Fruit fly (Drosophila melanogaster) whole organism, embryonic: ENCODE measurements around the gene Tengl3.

Source experiments
- CG10462 ChIP-seq: fragments of 200-800 bp; sonication (Bioruptor generic); optimal IDR thresholded peaks from 2 replicates; lab custom pipeline; 2016; ENCODE audit warnings: missing biosample characterization, missing genetic modification characterization
- CG15073 ChIP-seq: fragments of 200-800 bp; sonication (Bioruptor generic); optimal IDR thresholded peaks from 2 replicates; lab custom pipeline; 2016; ENCODE audit warnings: missing biosample characterization, missing genetic modification characterization
- CG15479 ChIP-seq: fragments of 200-800 bp; sonication (Bioruptor generic); optimal IDR thresholded peaks from 3 replicates; lab custom pipeline; 2019; ENCODE audit warnings: missing biosample characterization, mild to moderate bottlenecking, missing genetic modification characterization, moderate library complexity
- CG1602 ChIP-seq: fragments of 200-800 bp; sonication (Bioruptor generic); optimal IDR thresholded peaks from 3 replicates; lab custom pipeline; 2016; ENCODE audit warnings: missing biosample characterization, missing genetic modification characterization
- CG18476 ChIP-seq: fragments of 200-800 bp; sonication (Bioruptor generic); optimal IDR thresholded peaks from 2 replicates; lab custom pipeline; 2016; ENCODE audit warnings: missing biosample characterization, mild to moderate bottlenecking, missing genetic modification characterization
- CG18619 ChIP-seq: fragments of 200-800 bp; sonication (Bioruptor generic); optimal IDR thresholded peaks from 3 replicates; lab custom pipeline; 2017; ENCODE audit warnings: missing biosample characterization, mild to moderate bottlenecking, missing genetic modification characterization
- CG2129 ChIP-seq: fragments of 200-800 bp; sonication (Bioruptor generic); IDR thresholded peaks from 2 replicates; pipeline ENCODE4 v1.3.6; 2022; ENCODE audit warnings: missing biosample characterization, missing genetic modification characterization; ENCODE audit not compliant: partially characterized antibody
- CG30403 ChIP-seq: fragments of 200-800 bp; sonication (Bioruptor generic); optimal IDR thresholded peaks from 3 replicates; lab custom pipeline; 2016; ENCODE audit warnings: missing biosample characterization, missing genetic modification characterization
- CG3065 ChIP-seq: fragments of 200-800 bp; sonication (Bioruptor generic); optimal IDR thresholded peaks from 2 replicates; lab custom pipeline; 2016; ENCODE audit warnings: missing biosample characterization, missing genetic modification characterization
- CG32767 ChIP-seq: fragments of 200-800 bp; sonication (Bioruptor generic); IDR thresholded peaks from 2 replicates; pipeline ENCODE4 v1.3.6; 2022; ENCODE audit warnings: missing biosample characterization, missing genetic modification characterization
- CG3281 ChIP-seq: fragments of 200-800 bp; sonication (Bioruptor generic); optimal IDR thresholded peaks from 3 replicates; lab custom pipeline; 2017; ENCODE audit warnings: missing biosample characterization, mild to moderate bottlenecking, missing genetic modification characterization
- CG34376 ChIP-seq: fragments of 200-800 bp; sonication (Bioruptor generic); optimal IDR thresholded peaks from 2 replicates; lab custom pipeline; 2018; ENCODE audit warnings: missing biosample characterization, mild to moderate bottlenecking, missing genetic modification characterization
- CG34422 ChIP-seq: fragments of 200-800 bp; sonication (Bioruptor generic); IDR thresholded peaks from 3 replicates; pipeline ENCODE4 v1.3.6; 2022; ENCODE audit warnings: missing biosample characterization, missing genetic modification characterization
- CG4328 ChIP-seq: fragments of 200-800 bp; sonication (Bioruptor generic); optimal IDR thresholded peaks from 3 replicates; lab custom pipeline; 2017; ENCODE audit warnings: missing biosample characterization, missing genetic modification reagents, missing genetic modification characterization
- CG6854 ChIP-seq: fragments of 200-800 bp; sonication (Bioruptor generic); optimal IDR thresholded peaks from 3 replicates; lab custom pipeline; 2017; ENCODE audit warnings: missing biosample characterization, mild to moderate bottlenecking, missing genetic modification characterization
- CG7556 ChIP-seq: fragments of 200-800 bp; sonication (Bioruptor generic); optimal IDR thresholded peaks from 2 replicates; lab custom pipeline; 2017; ENCODE audit warnings: missing biosample characterization, mild to moderate bottlenecking, missing genetic modification characterization
- CG9437 ChIP-seq: fragments of 200-800 bp; sonication (Bioruptor generic); optimal IDR thresholded peaks from 2 replicates; lab custom pipeline; 2018; ENCODE audit warnings: missing biosample characterization, mild to moderate bottlenecking, missing genetic modification characterization
- Dek ChIP-seq: fragments of 200-800 bp; sonication (Bioruptor generic); optimal IDR thresholded peaks from 3 replicates; lab custom pipeline; 2019; ENCODE audit warnings: missing biosample characterization, mild to moderate bottlenecking, missing genetic modification characterization, moderate library complexity
- Dll ChIP-seq: fragments of 200-800 bp; sonication (Bioruptor generic); IDR thresholded peaks from 4 replicates; pipeline ENCODE4 v1.3.6; 2022; ENCODE audit warnings: missing biosample characterization, missing genetic modification characterization; ENCODE audit not compliant: partially characterized antibody
- Drgx ChIP-seq: fragments of 200-800 bp; sonication (Bioruptor generic); IDR thresholded peaks from 2 replicates; pipeline ENCODE4 v1.3.6; 2022; ENCODE audit warnings: missing biosample characterization, missing genetic modification characterization
- Hey ChIP-seq: fragments of 200-800 bp; sonication (Bioruptor generic); optimal IDR thresholded peaks from 3 replicates; lab custom pipeline; 2018; ENCODE audit warnings: missing biosample characterization, mild to moderate bottlenecking, missing genetic modification characterization
- Kr ChIP-seq: fragments of 200-800 bp; sonication (Bioruptor generic); optimal IDR thresholded peaks from 2 replicates; lab custom pipeline; 2017; ENCODE audit warnings: missing biosample characterization, mild to moderate bottlenecking, missing genetic modification characterization
- Lim3 ChIP-seq: fragments of 200-800 bp; sonication (Bioruptor generic); IDR thresholded peaks from 2 replicates; pipeline ENCODE4 v1.3.6; 2022; ENCODE audit warnings: missing biosample characterization, missing genetic modification characterization
- Ptx1 ChIP-seq: fragments of 200-800 bp; sonication (Bioruptor generic); IDR thresholded peaks from 2 replicates; pipeline ENCODE4 v1.3.6; 2022; ENCODE audit warnings: missing biosample characterization, missing genetic modification characterization
- Sox100B ChIP-seq: fragments of 200-800 bp; sonication (Bioruptor generic); optimal IDR thresholded peaks from 3 replicates; lab custom pipeline; 2018; ENCODE audit warnings: missing biosample characterization, mild to moderate bottlenecking, missing genetic modification characterization
- TFAM ChIP-seq: fragments of 200-800 bp; sonication (Bioruptor generic); optimal IDR thresholded peaks from 2 replicates; lab custom pipeline; 2017; ENCODE audit warnings: missing biosample characterization, missing genetic modification characterization, inconsistent platforms
- ato ChIP-seq: fragments of 200-800 bp; sonication (Bioruptor generic); IDR thresholded peaks from 2 replicates; pipeline ENCODE4 v1.3.6; 2022; ENCODE audit warnings: missing biosample characterization, missing genetic modification characterization; ENCODE audit not compliant: partially characterized antibody
- cg ChIP-seq: fragments of 200-800 bp; sonication (Bioruptor generic); optimal IDR thresholded peaks from 3 replicates; lab custom pipeline; 2019; ENCODE audit warnings: missing biosample characterization, mild to moderate bottlenecking, missing genetic modification characterization, moderate library complexity
- corto ChIP-seq: fragments of 200-800 bp; sonication (Bioruptor generic); optimal IDR thresholded peaks from 2 replicates; lab custom pipeline; 2016; ENCODE audit warnings: missing biosample characterization, mild to moderate bottlenecking, missing genetic modification characterization, moderate library complexity
- croc ChIP-seq: fragments of 200-800 bp; sonication (Bioruptor generic); conservative IDR thresholded peaks from 3 replicates; pipeline ENCODE4 v1.3.6; 2022; ENCODE audit warnings: missing biosample characterization, missing genetic modification characterization
- crp ChIP-seq, 2 experiments: fragments of 200-800 bp; sonication (Bioruptor generic); optimal IDR thresholded peaks; 2 replicates in 1 of 2; 3 replicates in 1 of 2; lab custom pipeline; 2017; ENCODE audit warnings: missing biosample characterization in 2 of 2, missing genetic modification characterization in 2 of 2, mild to moderate bottlenecking in 1 of 2, moderate library complexity in 1 of 2
- cwo ChIP-seq: fragments of 200-800 bp; sonication (Bioruptor generic); optimal IDR thresholded peaks from 3 replicates; lab custom pipeline; 2017; ENCODE audit warnings: missing biosample characterization, missing genetic modification characterization, mild to moderate bottlenecking, moderate library complexity, missing genetic modification reagents
- eve ChIP-seq, 2 experiments: fragments of >200 bp; optimal IDR thresholded peaks; 2 replicates each; lab custom pipeline; 2017; ENCODE audit warnings: missing biosample characterization in 2 of 2, missing genetic modification characterization in 2 of 2
- fd64A ChIP-seq: fragments of 200-800 bp; sonication (Bioruptor generic); optimal IDR thresholded peaks from 3 replicates; lab custom pipeline; 2018; ENCODE audit warnings: missing biosample characterization, mild to moderate bottlenecking, missing genetic modification characterization
- insv ChIP-seq, 2 experiments: fragments of 200-800 bp; sonication (Bioruptor generic); optimal IDR thresholded peaks; 3 replicates each; lab custom pipeline; 2016 to 2018; ENCODE audit warnings: missing biosample characterization in 2 of 2, missing genetic modification characterization in 2 of 2
- ken ChIP-seq: fragments of 200-800 bp; sonication (Bioruptor generic); IDR thresholded peaks from 3 replicates; pipeline ENCODE4 v1.3.6; 2022; ENCODE audit warnings: missing biosample characterization, missing genetic modification characterization
- mam ChIP-seq: fragments of 200-800 bp; sonication (Bioruptor generic); optimal IDR thresholded peaks from 3 replicates; lab custom pipeline; 2016; ENCODE audit warnings: missing biosample characterization, missing genetic modification characterization
- nmo ChIP-seq: fragments of 200-800 bp; sonication (Bioruptor generic); optimal IDR thresholded peaks from 2 replicates; lab custom pipeline; 2018; ENCODE audit warnings: missing biosample characterization, mild to moderate bottlenecking, missing genetic modification characterization, moderate library complexity
- pb ChIP-seq: fragments of 200-800 bp; sonication (Bioruptor generic); optimal IDR thresholded peaks from 3 replicates; lab custom pipeline; 2016; ENCODE audit warnings: missing biosample characterization, missing genetic modification characterization
- pnt ChIP-seq: fragments of 200-800 bp; sonication (Bioruptor generic); optimal IDR thresholded peaks from 3 replicates; lab custom pipeline; 2016; ENCODE audit warnings: missing biosample characterization, missing genetic modification characterization
- sens ChIP-seq: fragments of 200-800 bp; sonication (Bioruptor generic); peaks from one replicate; lab custom pipeline; 2016; ENCODE audit warnings: missing biosample characterization, missing genetic modification characterization
- sr ChIP-seq: fragments of 200-800 bp; sonication (Bioruptor generic); IDR thresholded peaks from 3 replicates; pipeline ENCODE4 v1.3.6; 2022; ENCODE audit warnings: missing biosample characterization, missing genetic modification characterization
- tna ChIP-seq: fragments of 200-800 bp; sonication (Bioruptor generic); IDR thresholded peaks from 2 replicates; pipeline ENCODE4 v1.3.6; 2022; ENCODE audit warnings: missing biosample characterization, missing genetic modification characterization; ENCODE audit not compliant: partially characterized antibody
- trem ChIP-seq: fragments of 200-800 bp; optimal IDR thresholded peaks from 3 replicates; lab custom pipeline; 2019; ENCODE audit warnings: missing biosample characterization, mild to moderate bottlenecking, missing genetic modification characterization, moderate library complexity
- ttk ChIP-seq: fragments of 200-800 bp; sonication (Bioruptor generic); IDR thresholded peaks from 2 replicates; pipeline ENCODE4 v2.1.2; 2022; ENCODE audit warnings: missing biosample characterization, missing genetic modification characterization
- tx ChIP-seq: fragments of 200-800 bp; sonication (Bioruptor generic); optimal IDR thresholded peaks from 2 replicates; lab custom pipeline; 2016; ENCODE audit warnings: missing biosample characterization, missing genetic modification characterization
- vvl ChIP-seq: fragments of 200-800 bp; sonication (Bioruptor generic); IDR thresholded peaks from 2 replicates; pipeline ENCODE4 v1.3.6; 2022; ENCODE audit warnings: missing biosample characterization, missing genetic modification characterization

The Tengl3 gene

DNA sequence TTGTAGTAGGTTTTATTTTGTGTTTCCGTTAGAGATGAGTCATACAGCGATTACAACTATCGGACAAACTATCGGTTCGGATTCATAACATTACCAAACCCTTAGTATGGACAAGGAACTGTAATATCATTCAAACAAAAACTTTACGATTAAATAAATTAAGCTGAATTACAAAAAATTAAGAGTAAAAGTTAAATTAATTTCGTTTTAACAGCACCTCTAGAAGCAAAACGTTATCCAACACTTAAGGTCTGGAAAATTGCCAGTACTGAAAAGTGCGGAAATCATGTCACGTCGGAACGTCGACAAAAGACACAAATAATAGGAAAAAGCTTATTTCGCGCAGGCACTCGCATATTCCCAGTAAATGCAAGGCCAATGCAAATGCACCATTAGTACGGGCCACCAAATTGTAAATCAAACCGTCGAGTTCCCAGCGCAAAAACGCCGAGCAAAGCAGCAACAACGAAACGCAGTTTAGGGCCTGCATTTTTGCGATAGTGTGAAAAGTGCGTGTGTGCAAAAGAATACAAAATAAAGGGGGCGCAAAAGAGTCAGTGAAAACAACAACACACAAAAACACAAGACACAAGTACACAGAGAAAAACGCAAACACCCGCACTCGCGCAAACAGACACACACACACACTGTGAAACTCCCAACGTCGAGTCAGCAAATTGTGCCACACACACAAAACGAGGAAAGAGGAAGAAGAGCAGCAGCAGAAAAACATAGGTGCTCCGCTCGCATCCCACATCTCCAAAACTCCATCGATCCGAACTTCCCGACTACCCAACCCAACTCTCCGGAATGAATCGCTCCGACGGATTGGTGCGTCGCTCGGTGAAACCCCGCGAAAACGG, 11.6 kb downstream of the Tengl3 start, which contains the start of the genes CG15387 and sau (continued):
- peak; percentile 33 for TF ChIP-seq Hey
- peak; percentile 82 for TF ChIP-seq corto (GFP tag; lab: Kevin White, UChicago)
- peak; percentile 83 for TF ChIP-seq CG34422
- peak; percentile 65 for TF ChIP-seq croc (GFP tag; lab: Robert Waterston, UW)
- peak; percentile 86 for TF ChIP-seq pb (GFP tag; lab: Kevin White, UChicago)
- peak; percentile 88 for TF ChIP-seq CG4328 (GFP tag; lab: Kevin White, UChicago)
- TF ChIP-seq ato (GFP tag; lab: Robert Waterston, UW), result peak; percentile 72
- TF ChIP-seq CG3281 (GFP tag; lab: Kevin White, UChicago), result peak; percentile 87
- peak; percentile 84 for TF ChIP-seq Ptx1 (GFP tag; lab: Robert Waterston, UW)
- no peak for TF ChIP-seq sr (GFP tag; lab: Robert Waterston, UW)
- peak; percentile 79 for TF ChIP-seq pnt (GFP tag; lab: Kevin White, UChicago)
- peak; percentile 94 for TF ChIP-seq CG30403
- TF ChIP-seq insv (GFP tag; optimal IDR thresholded peaks at IDR 0.05; lab: Kevin White, UChicago), result peak in 1 of 2 experiments; percentile 63
- peak; percentile 95 for TF ChIP-seq mam
- peak; percentile 24 for TF ChIP-seq TFAM (GFP tag; lab: Kevin White, UChicago)
- TF ChIP-seq CG6854 (GFP tag; lab: Kevin White, UChicago), result peak; percentile 70
- TF ChIP-seq ttk (GFP tag; lab: Robert Waterston, UW), result peak; percentile 80
- no peak for TF ChIP-seq Lim3
- TF ChIP-seq CG10462 (GFP tag; lab: Kevin White, UChicago), result peak; percentile 73
- TF ChIP-seq ken, result peak; percentile 86
- peak; percentile 91 for TF ChIP-seq nmo (GFP tag; lab: Kevin White, UChicago)
- TF ChIP-seq CG32767, result peak; percentile 85
- TF ChIP-seq crp (GFP tag; optimal IDR thresholded peaks at IDR 0.05; lab: Kevin White, UChicago), result peak in 1 of 2 experiments; percentile 59
- peak; percentile 89 for TF ChIP-seq CG2129 (GFP tag; lab: Robert Waterston, UW)

DNA sequence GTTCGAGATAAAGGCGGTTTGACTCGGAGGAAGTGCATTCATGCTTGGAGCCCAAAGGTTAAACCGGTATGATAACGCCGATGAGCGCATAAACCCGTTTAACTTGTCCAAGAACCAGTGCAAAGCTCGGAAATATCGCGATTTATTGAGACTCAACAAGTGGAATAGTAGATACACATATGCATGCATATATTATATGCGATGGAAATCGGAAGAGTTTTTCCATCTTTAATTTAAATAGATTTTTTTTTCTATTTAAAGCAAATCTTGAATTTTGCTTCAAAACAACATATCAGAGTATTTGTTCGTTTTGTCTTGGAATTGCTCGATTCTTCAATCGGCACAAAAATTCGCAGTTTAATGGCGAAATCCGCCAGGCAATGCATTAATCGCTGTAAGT, 15.7 kb downstream of the Tengl3 start:
- TF ChIP-seq vvl, result 0 out of 2 replicates have a peak, but pooled peaks have one; percentile 6
- TF ChIP-seq sens (GFP tag; lab: Kevin White, UChicago), result peak; percentile 2
- TF ChIP-seq Drgx, result peak; percentile 50
- no peak for TF ChIP-seq ken

dm6 chr2L:2221649-2222150, 16.4 kb downstream of the Tengl3 start:
- TF ChIP-seq CG18619 (GFP tag; lab: Kevin White, UChicago) (peak; percentile 95), Kr (GFP tag; lab: Kevin White, UChicago) (peak; percentile 77), CG7556 (GFP tag; lab: Kevin White, UChicago) (peak; percentile 97), tx (peak; percentile 94), cwo (peak; percentile 91), fd64A (GFP tag; lab: Kevin White, UChicago) (peak; percentile 90), Dek (peak; percentile 98), CG15073 (GFP tag; lab: Kevin White, UChicago) (peak; percentile 76), CG1602 (GFP tag; lab: Kevin White, UChicago) (peak; percentile 96), CG18476 (peak; percentile 95), Sox100B (GFP tag; lab: Kevin White, UChicago) (peak; percentile 95), CG15479 (peak; percentile 75), eve (GFP tag; optimal IDR thresholded peaks at IDR 0.05; lab: Kevin White, UChicago) (peak in 1 of 2 experiments; percentile 4), CG34376 (peak; percentile 94), CG3065 (peak; percentile 84), cg (GFP tag; lab: Kevin White, UChicago) (no peak), trem (tag; lab: Kevin White, UChicago) (peak; percentile 88), tna (GFP tag; lab: Robert Waterston, UW) (no peak), CG9437 (peak; percentile 93), Dll (GFP tag; lab: Robert Waterston, UW) (no peak)
